Worm (Caenorhabditis elegans) whole organism, early embryonic: ENCODE measurements around the gene srv-2.

Experiments
- F13C5.2 ChIP-seq: sonication (generic microtip); optimal IDR thresholded peaks from 2 replicates; lab custom pipeline; 2017; ENCODE audit warnings: mild to moderate bottlenecking, missing genetic modification characterization, inconsistent platforms, missing compliant biosample characterization
- ama-1 ChIP-seq: fragments of 150-350 bp; optimal IDR thresholded peaks from 2 replicates; lab custom pipeline; 2014
- tbx-11 ChIP-seq: fragments of 200-800 bp; sonication (Bioruptor generic); IDR thresholded peaks from 2 replicates; pipeline ENCODE4 v1.3.6; 2022; ENCODE audit warnings: missing genetic modification characterization, missing compliant biosample characterization

DNA sequence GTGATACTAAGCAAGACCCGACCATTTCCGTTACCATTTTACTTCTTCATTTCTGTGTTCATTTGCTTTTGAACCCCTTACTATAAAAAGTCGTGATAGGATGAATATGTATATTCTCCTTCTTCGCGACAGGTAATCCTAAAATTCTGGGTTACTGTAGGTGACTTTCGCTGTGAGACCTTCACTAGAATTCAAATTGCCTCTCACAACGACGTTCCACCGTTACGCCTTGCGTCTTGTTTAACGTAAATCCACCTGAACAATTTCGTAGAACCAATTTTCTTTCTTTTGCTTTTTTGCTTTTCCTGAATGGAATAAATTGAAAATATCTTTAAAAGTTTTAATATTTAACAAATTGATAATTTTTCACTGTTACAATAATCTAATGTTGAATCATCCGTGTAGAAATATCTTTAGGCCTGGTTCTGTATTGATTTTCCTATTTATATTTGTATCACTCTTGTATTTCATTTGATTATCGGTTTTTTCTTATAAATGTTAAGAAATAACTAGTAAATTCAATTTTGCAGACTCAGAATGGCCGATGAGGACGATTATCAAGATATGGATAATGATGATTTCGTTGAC is 23.1 kb downstream of the srv-2 start, which contains the start of gene rpb-6:
- TF ChIP-seq F13C5.2 (tag; lab: Kevin White, UChicago): no peak
- TF ChIP-seq tbx-11 (GFP tag; lab: Robert Waterston, UW): no peak
- no peak for TF ChIP-seq ama-1
